Worm (Caenorhabditis elegans) whole organism, mixed stage, embryonic: Measurements from ENCODE around the gene C52E4.12.

Experiments used
- ces-1 ChIP-seq: fragments of 150-350 bp; optimal IDR thresholded peaks from 2 replicates; lab custom pipeline; 2014; ENCODE audit warnings: missing biosample characterization, missing genetic modification reagents, missing genetic modification characterization
- lin-13 ChIP-seq: fragments of 150-350 bp; optimal IDR thresholded peaks from 2 replicates; lab custom pipeline; 2014; ENCODE audit warnings: missing biosample characterization, missing genetic modification characterization
- nhr-12 ChIP-seq: fragments of 150-350 bp; optimal IDR thresholded peaks from 2 replicates; lab custom pipeline; 2014; ENCODE audit warnings: missing biosample characterization, missing genetic modification characterization
- pha-4 ChIP-seq: fragments of 150-350 bp; optimal IDR thresholded peaks from 2 replicates; lab custom pipeline; 2018; ENCODE audit warnings: missing biosample characterization, missing genetic modification reagents, missing genetic modification characterization

DNA sequence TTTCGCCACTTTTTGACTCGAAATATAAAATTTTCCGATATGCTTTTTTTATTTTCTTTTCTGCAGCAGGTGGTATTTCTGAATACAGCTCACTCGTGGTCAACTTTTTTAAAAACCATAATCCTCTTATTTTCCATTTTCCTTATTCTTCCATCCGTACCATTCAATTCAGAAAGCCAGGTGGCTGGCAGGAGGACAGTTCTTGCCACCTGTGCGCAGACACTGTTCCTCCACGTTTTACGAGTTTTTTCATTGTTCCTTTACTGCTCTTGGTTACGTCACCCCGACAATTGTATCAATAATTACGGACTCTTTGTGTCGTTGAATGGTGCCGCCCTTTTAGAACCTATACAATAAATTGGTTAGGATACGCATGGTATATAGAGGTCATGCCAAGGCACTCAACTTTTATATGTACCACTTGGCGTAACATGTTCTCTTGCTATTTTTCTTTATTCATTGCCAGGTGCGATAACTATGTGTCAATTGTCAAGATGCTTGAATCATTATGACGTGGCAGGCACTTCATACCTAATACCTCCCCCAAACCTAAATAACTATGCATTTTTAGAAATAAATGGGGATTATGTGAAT lies 43.0 kb upstream of the C52E4.12 start:
- TF ChIP-seq lin-13 (tag; lab: Kevin White, UChicago) (no peak), ces-1 (GFP tag; lab: Kevin White, UChicago) (no peak), nhr-12 (tag; lab: Kevin White, UChicago) (no peak), pha-4 (tag; lab: Kevin White, UChicago) (no peak)
